Worm (Caenorhabditis elegans): ENCODE results near the gene C05D10.4.

ce11 chrIII:6080263-6080662 is 22.4 kb downstream of the C05D10.4 start, which contains the start of gene attf-4:
- TF ChIP-seq hmbx-1 (tag; optimal IDR thresholded peaks at IDR 0.05) (no peak), aly-1 (tag; optimal IDR thresholded peaks at IDR 0.05) (no peak), sea-1 (GFP tag; conservative IDR thresholded peaks at IDR 0.05) (no peak), ama-1 (optimal IDR thresholded peaks at IDR 0.05) (no peak), tbx-37 (GFP tag; conservative IDR thresholded peaks at IDR 0.05) (no peak), F13C5.2 (tag; optimal IDR thresholded peaks at IDR 0.05) (no peak), ets-7 (tag; optimal IDR thresholded peaks at IDR 0.05) (no peak), flt-1 (GFP tag; IDR thresholded peaks at IDR 0.05) (no peak)

Data from whole organism, early embryonic.